Worm (Caenorhabditis elegans) whole organism, midembryonic: ENCODE measurements around the gene srxa-16.

Experiments
- T22C8.4 ChIP-seq: fragments of 200-800 bp; sonication (Bioruptor generic); IDR thresholded peaks from 2 replicates; pipeline ENCODE4 v1.3.6; 2022; ENCODE audit warnings: missing genetic modification characterization, missing compliant biosample characterization
- cog-1 ChIP-seq: sonication (generic microtip); optimal IDR thresholded peaks from 2 replicates; lab custom pipeline; 2016; ENCODE audit warnings: missing genetic modification characterization, missing compliant biosample characterization
- flt-1 ChIP-seq: fragments of 200-800 bp; sonication (Bioruptor generic); IDR thresholded peaks from 2 replicates; pipeline ENCODE4 v1.3.6; 2022; ENCODE audit warnings: missing genetic modification characterization, missing compliant biosample characterization
- klf-2 ChIP-seq: fragments of 200-800 bp; sonication (Bioruptor generic); conservative IDR thresholded peaks from 2 replicates; pipeline ENCODE4 v1.3.6; 2022; ENCODE audit warnings: missing genetic modification reagents, missing genetic modification characterization, missing compliant biosample characterization
- med-1 ChIP-seq: sonication (generic microtip); optimal IDR thresholded peaks from 2 replicates; lab custom pipeline; 2017; ENCODE audit warnings: missing genetic modification characterization, mild to moderate bottlenecking, missing compliant biosample characterization, antibody characterized with exemption, missing genetic modification reagents; ENCODE audit not compliant: insufficient read depth
- ref-1 ChIP-seq: fragments of 200-800 bp; sonication (Bioruptor generic); conservative IDR thresholded peaks from 2 replicates; pipeline ENCODE4 v1.3.6; 2022; ENCODE audit warnings: missing genetic modification reagents, missing genetic modification characterization, missing compliant biosample characterization
- tab-1 ChIP-seq: fragments of 200-800 bp; sonication (Bioruptor generic); IDR thresholded peaks from 2 replicates; pipeline ENCODE4 v1.3.6; 2022; ENCODE audit warnings: missing genetic modification characterization, missing compliant biosample characterization
- ztf-23 ChIP-seq: fragments of 200-800 bp; sonication (Bioruptor generic); IDR thresholded peaks from 2 replicates; pipeline ENCODE4 v1.3.6; 2022; ENCODE audit warnings: missing genetic modification reagents, missing genetic modification characterization, missing compliant biosample characterization
- ztf-29 ChIP-seq: fragments of 200-800 bp; sonication (Bioruptor generic); IDR thresholded peaks from 2 replicates; pipeline ENCODE4 v1.3.6; 2022; ENCODE audit warnings: missing genetic modification reagents, missing genetic modification characterization, missing compliant biosample characterization

The srxa-16 gene

DNA sequence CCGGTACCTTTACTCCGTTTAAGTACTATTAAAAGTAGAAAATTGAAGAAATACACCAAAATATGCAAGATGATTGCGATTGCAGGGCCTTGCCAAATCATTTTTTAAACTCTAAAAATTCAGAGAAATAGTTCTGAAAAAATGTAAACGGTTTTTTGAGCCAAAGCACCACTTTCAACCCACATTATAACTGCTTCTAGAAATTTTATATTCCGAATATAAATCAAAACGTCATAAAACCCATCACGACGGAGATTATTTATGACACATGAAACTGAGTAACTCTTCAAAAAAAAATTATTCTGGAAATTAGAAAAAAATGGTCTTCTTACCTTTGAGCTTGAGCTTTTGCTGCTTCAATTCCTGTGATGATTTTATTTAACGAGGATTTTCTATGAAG is at the start of gene srxa-16:
Gene srxa-16, minus strand, starts transcription at position 101 of the 400 bp plus-strand sequence.
- TF ChIP-seq flt-1 (GFP tag; lab: Robert Waterston, UW) (no peak), ztf-23 (GFP tag; lab: Robert Waterston, UW) (no peak), klf-2 (GFP tag; lab: Robert Waterston, UW) (no peak), cog-1 (tag; lab: Kevin White, UChicago) (no peak), tab-1 (GFP tag; lab: Robert Waterston, UW) (no peak), ztf-29 (GFP tag; lab: Robert Waterston, UW) (no peak), med-1 (no peak), ref-1 (GFP tag; lab: Robert Waterston, UW) (no peak), T22C8.4 (GFP tag; lab: Robert Waterston, UW) (no peak)

DNA sequence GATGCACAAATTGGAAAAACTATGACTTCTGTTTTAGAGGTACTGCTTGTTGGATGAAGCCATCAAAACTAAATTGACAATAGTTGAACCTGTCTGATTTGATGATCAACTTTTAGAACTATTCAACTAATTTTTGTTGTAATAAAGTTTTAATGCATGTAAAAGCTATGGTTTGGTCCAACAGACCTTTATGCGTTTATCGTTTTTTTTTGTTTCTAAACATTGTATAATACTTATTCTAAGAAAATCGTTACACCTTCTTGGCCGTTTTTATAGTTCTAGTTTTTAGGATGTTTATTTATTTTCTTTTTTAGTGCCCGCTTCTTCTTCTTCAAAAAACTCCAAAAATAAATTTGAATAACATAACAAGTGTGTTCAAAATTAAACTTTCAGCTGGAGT is 49.6 kb upstream of the srxa-16 start, which contains the start of gene F10A3.12:
Gene F10A3.12, plus strand, starts transcription at position 301 of the 400 bp plus-strand sequence.
- TF ChIP-seq ztf-23 (GFP tag; lab: Robert Waterston, UW), result no peak
- no peak for TF ChIP-seq med-1
- TF ChIP-seq klf-2 (GFP tag; lab: Robert Waterston, UW), result no peak
- no peak for TF ChIP-seq ztf-29 (GFP tag; lab: Robert Waterston, UW)
- TF ChIP-seq cog-1 (tag; lab: Kevin White, UChicago), result no peak

DNA sequence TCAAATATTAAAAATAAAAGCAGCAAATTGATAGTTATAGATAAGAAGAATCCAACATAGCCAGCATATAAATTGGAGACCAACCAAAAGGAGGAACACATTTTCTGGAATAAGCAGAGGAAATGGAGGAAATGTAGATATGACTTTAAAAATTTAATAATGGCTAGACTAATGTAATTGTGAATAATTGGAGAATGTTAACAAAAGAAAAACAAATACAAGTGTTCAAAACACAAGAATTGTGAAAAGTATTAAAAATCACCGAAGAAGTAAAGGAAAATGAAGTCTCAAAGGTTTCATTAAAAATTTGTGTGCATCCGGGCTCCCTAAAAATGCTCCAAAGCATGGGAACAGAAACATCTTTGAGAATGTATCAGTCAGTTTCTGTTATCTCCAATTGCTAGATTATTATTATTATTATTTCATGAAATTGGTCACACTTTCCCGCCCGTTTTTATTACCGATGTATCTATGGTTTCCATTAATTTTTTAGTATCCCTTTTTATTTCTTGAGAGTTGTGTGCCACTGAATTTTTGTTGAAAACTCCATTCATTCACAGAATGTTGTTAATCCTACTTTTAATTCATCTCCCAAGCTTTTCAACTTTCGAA is 48.1 kb upstream of the srxa-16 start, which contains the start of the genes str-109 and F10A3.11:
Gene str-109, minus strand, starts transcription at position 101 of the 612 bp plus-strand sequence.
Gene F10A3.11, plus strand, starts transcription at position 562 of the 612 bp plus-strand sequence.
- TF ChIP-seq ztf-23 (GFP tag; lab: Robert Waterston, UW) (no peak), klf-2 (GFP tag; lab: Robert Waterston, UW) (no peak), flt-1 (GFP tag; lab: Robert Waterston, UW) (no peak), ref-1 (GFP tag; lab: Robert Waterston, UW) (no peak), T22C8.4 (GFP tag; lab: Robert Waterston, UW) (no peak), tab-1 (GFP tag; lab: Robert Waterston, UW) (no peak), cog-1 (tag; lab: Kevin White, UChicago) (no peak), med-1 (no peak), ztf-29 (GFP tag; lab: Robert Waterston, UW) (no peak)

DNA sequence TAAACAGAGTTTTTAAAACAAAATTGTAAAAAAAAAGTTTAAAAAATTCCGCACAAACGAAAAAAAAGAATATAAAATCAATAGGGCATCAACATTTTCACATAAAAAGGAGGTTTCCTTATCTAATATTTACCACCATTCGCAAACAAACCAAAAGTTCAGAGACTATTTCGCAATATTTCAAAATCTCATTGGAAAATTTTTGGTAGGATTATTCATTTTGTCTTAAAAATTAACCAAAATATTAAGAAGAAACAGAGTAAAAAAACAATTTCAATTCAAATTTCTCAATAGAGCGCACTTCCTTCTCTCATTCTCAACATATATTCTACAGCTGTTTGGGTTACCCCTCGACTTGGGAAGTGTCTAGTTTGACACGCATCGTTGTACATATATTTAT is 46.0 kb upstream of the srxa-16 start:
- TF ChIP-seq cog-1 (tag; lab: Kevin White, UChicago) (no peak), T22C8.4 (GFP tag; lab: Robert Waterston, UW) (no peak), ztf-29 (GFP tag; lab: Robert Waterston, UW) (no peak), flt-1 (GFP tag; lab: Robert Waterston, UW) (no peak), ref-1 (GFP tag; lab: Robert Waterston, UW) (no peak), klf-2 (GFP tag; lab: Robert Waterston, UW) (no peak), med-1 (no peak)

DNA sequence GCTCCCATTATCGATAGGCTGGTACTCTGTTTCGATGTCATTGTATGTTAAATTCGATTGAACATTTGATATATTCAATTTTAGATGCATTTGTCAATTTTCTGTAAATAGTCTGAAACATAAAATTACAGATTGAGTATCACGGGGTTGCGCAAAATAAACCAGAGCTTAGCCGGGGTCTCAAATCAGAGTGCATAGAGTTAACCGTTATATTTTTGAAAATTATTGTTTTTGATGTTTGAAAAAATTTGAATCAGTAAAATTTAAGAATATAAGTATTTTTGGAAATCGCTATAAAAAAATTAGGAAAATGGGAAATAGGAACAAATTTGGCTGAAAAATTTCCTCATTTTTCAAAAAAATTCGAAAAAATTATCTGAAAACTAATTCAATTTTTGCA is 45.5 kb upstream of the srxa-16 start, which contains the start of gene F10A3.17:
Gene F10A3.17, minus strand, starts transcription at position 101 of the 400 bp plus-strand sequence.
- TF ChIP-seq tab-1 (GFP tag; lab: Robert Waterston, UW) (no peak), flt-1 (GFP tag; lab: Robert Waterston, UW) (no peak), ref-1 (GFP tag; lab: Robert Waterston, UW) (no peak), cog-1 (tag; lab: Kevin White, UChicago) (no peak), ztf-29 (GFP tag; lab: Robert Waterston, UW) (no peak), klf-2 (GFP tag; lab: Robert Waterston, UW) (no peak), T22C8.4 (GFP tag; lab: Robert Waterston, UW) (no peak), ztf-23 (GFP tag; lab: Robert Waterston, UW) (no peak), med-1 (no peak)

DNA sequence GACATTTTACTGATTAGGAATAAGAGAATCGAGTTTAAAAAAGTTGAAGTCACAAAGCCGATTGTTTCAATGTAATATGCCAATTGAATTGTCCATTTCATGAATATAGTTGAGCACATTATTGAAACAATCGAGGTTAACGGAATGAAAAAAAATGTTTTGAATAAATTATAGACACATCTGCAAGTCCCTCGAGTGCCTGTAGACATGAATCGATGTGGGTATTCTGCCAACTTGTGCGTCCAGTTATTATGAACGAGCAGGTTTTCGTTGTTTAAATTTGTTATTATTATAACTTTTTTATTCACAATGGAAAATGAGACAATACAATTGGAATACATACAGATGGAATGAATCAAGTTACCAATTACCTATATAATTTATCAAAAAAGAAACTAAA is 44.3 kb upstream of the srxa-16 start, which contains the start of gene str-99:
Gene str-99, minus strand, starts transcription at position 101 of the 400 bp plus-strand sequence.
- TF ChIP-seq tab-1 (GFP tag; lab: Robert Waterston, UW), result no peak
- no peak for TF ChIP-seq cog-1 (tag; lab: Kevin White, UChicago)
- TF ChIP-seq ztf-29 (GFP tag; lab: Robert Waterston, UW), result no peak
- TF ChIP-seq ztf-23 (GFP tag; lab: Robert Waterston, UW), result no peak
- no peak for TF ChIP-seq klf-2 (GFP tag; lab: Robert Waterston, UW)
- TF ChIP-seq T22C8.4 (GFP tag; lab: Robert Waterston, UW), result no peak
- no peak for TF ChIP-seq flt-1 (GFP tag; lab: Robert Waterston, UW)
- no peak for TF ChIP-seq med-1
- TF ChIP-seq ref-1 (GFP tag; lab: Robert Waterston, UW), result no peak

DNA sequence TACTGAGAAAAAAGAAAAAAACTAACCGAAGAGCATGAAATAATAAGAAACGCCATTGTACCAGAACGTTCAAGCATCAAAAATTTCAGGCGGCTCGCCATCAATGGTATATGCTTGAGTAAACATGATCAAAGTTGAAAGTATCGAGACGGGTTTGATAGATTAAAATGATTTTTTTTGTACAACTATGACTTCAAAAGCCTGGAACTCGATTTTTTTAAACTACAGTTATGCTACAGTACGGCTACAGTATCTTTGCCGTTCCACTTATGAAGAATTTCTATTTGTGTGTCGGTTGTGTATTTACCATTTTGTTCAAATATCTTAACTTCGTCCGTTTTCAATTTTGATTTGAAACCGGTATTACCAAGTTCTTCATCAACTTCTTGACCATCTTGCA is 41.0 kb upstream of the srxa-16 start, which contains the start of gene str-97:
Gene str-97, minus strand, starts transcription at position 101 of the 400 bp plus-strand sequence.
- no peak for TF ChIP-seq cog-1 (tag; lab: Kevin White, UChicago)
- TF ChIP-seq tab-1 (GFP tag; lab: Robert Waterston, UW), result no peak
- TF ChIP-seq ref-1 (GFP tag; lab: Robert Waterston, UW), result no peak
- no peak for TF ChIP-seq T22C8.4 (GFP tag; lab: Robert Waterston, UW)
- TF ChIP-seq klf-2 (GFP tag; lab: Robert Waterston, UW), result no peak
- no peak for TF ChIP-seq ztf-29 (GFP tag; lab: Robert Waterston, UW)
- no peak for TF ChIP-seq flt-1 (GFP tag; lab: Robert Waterston, UW)
- no peak for TF ChIP-seq ztf-23 (GFP tag; lab: Robert Waterston, UW)
- TF ChIP-seq med-1, result no peak

DNA sequence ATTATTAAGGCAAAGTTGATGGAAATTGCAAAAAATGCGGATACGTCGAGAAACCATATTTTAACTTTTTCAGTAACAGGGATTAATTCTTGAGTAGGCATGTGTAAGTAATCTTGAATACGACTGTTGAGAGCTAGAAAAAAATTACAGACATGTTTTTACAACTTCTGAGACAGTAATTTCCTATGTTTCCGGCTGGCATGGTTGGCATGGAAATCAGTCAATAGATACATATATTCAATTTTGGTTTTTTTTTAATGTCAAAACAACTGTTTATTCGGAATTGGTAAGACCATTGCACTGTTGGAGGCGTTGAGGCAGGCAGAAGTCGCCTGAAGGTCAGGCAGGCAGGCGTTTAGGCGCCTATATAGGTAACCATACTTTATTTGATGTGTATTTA is 39.2 kb upstream of the srxa-16 start, which contains the start of gene str-254:
Gene str-254, minus strand, starts transcription at position 101 of the 400 bp plus-strand sequence.
- TF ChIP-seq ztf-23 (GFP tag; lab: Robert Waterston, UW) (no peak), med-1 (no peak), cog-1 (tag; lab: Kevin White, UChicago) (no peak), ztf-29 (GFP tag; lab: Robert Waterston, UW) (no peak), ref-1 (GFP tag; lab: Robert Waterston, UW) (no peak), klf-2 (GFP tag; lab: Robert Waterston, UW) (no peak), T22C8.4 (GFP tag; lab: Robert Waterston, UW) (no peak), tab-1 (GFP tag; lab: Robert Waterston, UW) (no peak), flt-1 (GFP tag; lab: Robert Waterston, UW) (no peak)

DNA sequence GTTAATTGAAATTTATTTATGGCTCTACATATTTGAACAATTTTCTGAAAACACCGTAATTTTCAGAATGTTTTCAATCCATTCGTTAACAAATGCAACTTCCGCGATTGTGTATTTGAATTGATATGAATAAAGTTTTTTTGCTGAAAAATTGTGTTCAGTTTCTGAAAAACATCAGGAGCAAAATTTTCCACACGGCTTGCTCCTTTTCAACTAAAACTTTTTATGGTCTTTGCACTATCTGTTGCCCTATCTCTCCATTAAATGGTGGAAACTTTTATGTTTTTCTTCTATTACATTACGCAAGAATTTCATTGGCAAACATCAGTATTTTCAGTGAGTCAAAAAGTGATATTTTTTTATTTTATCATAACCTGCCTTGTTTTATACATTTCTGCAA is 34.7 kb upstream of the srxa-16 start, which contains the start of gene F10A3.4:
Gene F10A3.4, plus strand, starts transcription at position 301 of the 400 bp plus-strand sequence.
- TF ChIP-seq klf-2 (GFP tag; lab: Robert Waterston, UW), result no peak
- TF ChIP-seq flt-1 (GFP tag; lab: Robert Waterston, UW), result no peak
- no peak for TF ChIP-seq T22C8.4 (GFP tag; lab: Robert Waterston, UW)
- no peak for TF ChIP-seq cog-1 (tag; lab: Kevin White, UChicago)
- TF ChIP-seq ref-1 (GFP tag; lab: Robert Waterston, UW), result no peak
- no peak for TF ChIP-seq tab-1 (GFP tag; lab: Robert Waterston, UW)
- no peak for TF ChIP-seq ztf-29 (GFP tag; lab: Robert Waterston, UW)
- no peak for TF ChIP-seq med-1
- no peak for TF ChIP-seq ztf-23 (GFP tag; lab: Robert Waterston, UW)
